Worm (Caenorhabditis elegans): Measurements from ENCODE around the gene Y42G9A.2.

ce11 chrIII:6135211-6135610 lies 12.8 kb upstream of the Y42G9A.2 start:
- TF ChIP-seq ztf-6 (GFP tag; IDR thresholded peaks at IDR 0.05) (no peak), lin-35 (GFP tag; optimal IDR thresholded peaks at IDR 0.05) (no peak), ama-1 (optimal IDR thresholded peaks at IDR 0.05) (no peak), ama-1 (GFP tag; optimal IDR thresholded peaks at IDR 0.05) (no peak), hlh-12 (tag; optimal IDR thresholded peaks at IDR 0.05) (no peak), ztf-28 (GFP tag; IDR thresholded peaks at IDR 0.05) (no peak), ztf-22 (GFP tag; optimal IDR thresholded peaks at IDR 0.05) (no peak), madf-10 (tag; optimal IDR thresholded peaks at IDR 0.05) (no peak), him-1 (tag; optimal IDR thresholded peaks at IDR 0.05) (no peak)

All from whole organism, young adult.